Worm (Caenorhabditis elegans): ENCODE measurements around the gene cht-3.

ce11 chrIV:6971213-6971612 lies 32.2 kb upstream of the cht-3 start, which contains the start of gene ZK381.62:
- TF ChIP-seq nhr-6 (tag; optimal IDR thresholded peaks at IDR 0.05) = no peak
- no peak for TF ChIP-seq fkh-10 (GFP tag; optimal IDR thresholded peaks at IDR 0.05)
- TF ChIP-seq sdz-12 (GFP tag; optimal IDR thresholded peaks at IDR 0.05) = no peak
- TF ChIP-seq unc-62 (GFP tag; optimal IDR thresholded peaks at IDR 0.05 in 1 of 2) = no peak
- no peak for TF ChIP-seq unc-62 (tag; optimal IDR thresholded peaks at IDR 0.05)
- TF ChIP-seq ztf-11 (tag; optimal IDR thresholded peaks at IDR 0.05) = no peak
- no peak for TF ChIP-seq aly-2 (tag; optimal IDR thresholded peaks at IDR 0.05)
- TF ChIP-seq spr-1 (tag; optimal IDR thresholded peaks at IDR 0.05) = no peak
- TF ChIP-seq ceh-62 (tag; optimal IDR thresholded peaks at IDR 0.05) = no peak
